Fruit fly (Drosophila melanogaster) whole organism, wandering third instar larva: ENCODE measurements around the gene CG5250.

Experiments
- CG32264 ChIP-seq: fragments of 200-800 bp; sonication (Bioruptor generic); optimal IDR thresholded peaks from 2 replicates; lab custom pipeline; 2016; ENCODE audit warnings: missing biosample characterization, missing genetic modification characterization
- CG9705 ChIP-seq: fragments of 200-800 bp; sonication (Bioruptor generic); optimal IDR thresholded peaks from 2 replicates; lab custom pipeline; 2018; ENCODE audit warnings: missing biosample characterization, mild to moderate bottlenecking, missing genetic modification characterization
- CrebA ChIP-seq: fragments of 200-800 bp; sonication (Bioruptor generic); optimal IDR thresholded peaks from 2 replicates; lab custom pipeline; 2016; ENCODE audit warnings: missing biosample characterization, mild to moderate bottlenecking, missing genetic modification characterization, borderline replicate concordance
- Dfd ChIP-seq: fragments of >200 bp; optimal IDR thresholded peaks from 2 replicates; lab custom pipeline; 2017; ENCODE audit warnings: missing biosample characterization, missing genetic modification characterization
- Dif ChIP-seq: fragments of 200-275, 200-300 bp; sonication (Bioruptor generic); optimal IDR thresholded peaks from 2 replicates; lab custom pipeline; 2018; ENCODE audit warnings: missing biosample characterization, missing genetic modification characterization; ENCODE audit not compliant: partially characterized antibody
- GATAd ChIP-seq: sonication (Bioruptor generic); optimal IDR thresholded peaks from 2 replicates; lab custom pipeline; 2016; ENCODE audit warnings: missing biosample characterization, missing genetic modification characterization
- HLH106 ChIP-seq: fragments of 200-800 bp; optimal IDR thresholded peaks from 3 replicates; lab custom pipeline; 2019; ENCODE audit warnings: missing biosample characterization, mild to moderate bottlenecking, missing genetic modification characterization, moderate library complexity
- Hnf4 ChIP-seq: fragments of 200-800 bp; sonication (Bioruptor generic); optimal IDR thresholded peaks from 2 replicates; lab custom pipeline; 2016; ENCODE audit warnings: missing biosample characterization, mild to moderate bottlenecking, missing genetic modification characterization
- Hr78 ChIP-seq: fragments of >200 bp; optimal IDR thresholded peaks from 2 replicates; lab custom pipeline; 2017; ENCODE audit warnings: missing biosample characterization, missing genetic modification characterization
- Hr83 ChIP-seq: fragments of 200-300 bp; sonication (Bioruptor generic); optimal IDR thresholded peaks from 2 replicates; lab custom pipeline; 2016; ENCODE audit warnings: missing biosample characterization, mild to moderate bottlenecking, missing genetic modification characterization, moderate library complexity; ENCODE audit not compliant: poor library complexity, severe bottlenecking
- Myc ChIP-seq: fragments of >200 bp; optimal IDR thresholded peaks from 2 replicates; lab custom pipeline; 2017
- OdsH ChIP-seq: fragments of 200-800 bp; sonication (Bioruptor generic); optimal IDR thresholded peaks from 2 replicates; lab custom pipeline; 2016; ENCODE audit warnings: missing biosample characterization, mild to moderate bottlenecking, missing genetic modification characterization
- Rel ChIP-seq, 2 experiments: fragments of 200-800 bp; sonication (Bioruptor generic) in 1 of 2; optimal IDR thresholded peaks; 2 replicates in 1 of 2; 3 replicates in 1 of 2; lab custom pipeline; 2016 to 2019; ENCODE audit warnings: mild to moderate bottlenecking in 2 of 2, missing biosample characterization in 2 of 2, missing genetic modification characterization in 2 of 2, moderate library complexity in 1 of 2
- Sp1 ChIP-seq: fragments of 200-800 bp; sonication (Bioruptor generic); optimal IDR thresholded peaks from 3 replicates; lab custom pipeline; 2019; ENCODE audit warnings: missing biosample characterization, mild to moderate bottlenecking, missing genetic modification characterization, moderate library complexity
- br ChIP-seq: fragments of 200-800 bp; sonication (Bioruptor generic); optimal IDR thresholded peaks from 2 replicates; lab custom pipeline; 2016; ENCODE audit warnings: missing biosample characterization, missing genetic modification characterization
- dl ChIP-seq, 2 experiments: fragments of 175-275, 200-275 bp in 1 of 2; fragments of 200-275 bp in 1 of 2; sonication (Bioruptor generic); optimal IDR thresholded peaks; lab custom pipeline; 2018; ENCODE audit warnings: mild to moderate bottlenecking in 2 of 2, missing biosample characterization in 2 of 2, missing genetic modification characterization in 2 of 2, moderate library complexity in 2 of 2; ENCODE audit not compliant: partially characterized antibody in 2 of 2, insufficient read depth in 1 of 2
- dmrt93B ChIP-seq: fragments of 200-800 bp; sonication (Bioruptor generic); optimal IDR thresholded peaks from 2 replicates; lab custom pipeline; 2018; ENCODE audit warnings: missing biosample characterization, mild to moderate bottlenecking, missing genetic modification characterization
- ey ChIP-seq: fragments of 200-800 bp; sonication (Bioruptor generic); optimal IDR thresholded peaks from 2 replicates; lab custom pipeline; 2016; ENCODE audit warnings: missing biosample characterization, missing genetic modification characterization
- foxo ChIP-seq, 2 experiments: fragments of 200-800 bp; sonication (Bioruptor generic); optimal IDR thresholded peaks; 2 replicates in 1 of 2; 3 replicates in 1 of 2; lab custom pipeline; 2016 to 2017; ENCODE audit warnings: missing biosample characterization in 2 of 2, missing genetic modification characterization in 2 of 2
- fru ChIP-seq: fragments of 200-800 bp; sonication (Bioruptor generic); optimal IDR thresholded peaks from 3 replicates; lab custom pipeline; 2016; ENCODE audit warnings: missing biosample characterization, mild to moderate bottlenecking, missing genetic modification characterization
- h ChIP-seq: fragments of 200-800 bp; sonication (Bioruptor generic); optimal IDR thresholded peaks from 3 replicates; lab custom pipeline; 2016; ENCODE audit warnings: missing biosample characterization, mild to moderate bottlenecking, missing genetic modification characterization
- jim ChIP-seq: fragments of 175-275, 200-325 bp; sonication (Bioruptor generic); optimal IDR thresholded peaks from 2 replicates; lab custom pipeline; 2016; ENCODE audit warnings: missing biosample characterization, mild to moderate bottlenecking, missing genetic modification characterization
- lola ChIP-seq: fragments of >200 bp; optimal IDR thresholded peaks from 2 replicates; lab custom pipeline; 2017; ENCODE audit warnings: missing biosample characterization, missing genetic modification characterization
- pan ChIP-seq: fragments of >200 bp; optimal IDR thresholded peaks from 2 replicates; lab custom pipeline; 2017
- psq ChIP-seq: fragments of 200-800 bp; sonication (Bioruptor generic); optimal IDR thresholded peaks from 3 replicates; lab custom pipeline; 2017; ENCODE audit warnings: missing biosample characterization, mild to moderate bottlenecking, missing genetic modification characterization, moderate library complexity
- rgr ChIP-seq: fragments of 200-800 bp; sonication (Bioruptor generic); optimal IDR thresholded peaks from 3 replicates; lab custom pipeline; 2016; ENCODE audit warnings: missing biosample characterization, mild to moderate bottlenecking, missing genetic modification characterization
- sage ChIP-seq: fragments of 200-800 bp; sonication (Bioruptor generic); optimal IDR thresholded peaks from 2 replicates; lab custom pipeline; 2016; ENCODE audit warnings: missing biosample characterization, mild to moderate bottlenecking, missing genetic modification characterization
- sv ChIP-seq: fragments of 200-800 bp; sonication (Bioruptor generic); optimal IDR thresholded peaks from 3 replicates; lab custom pipeline; 2016; ENCODE audit warnings: missing biosample characterization, missing genetic modification characterization
- tai ChIP-seq: sonication (Bioruptor generic); optimal IDR thresholded peaks from 2 replicates; lab custom pipeline; 2016; ENCODE audit warnings: missing biosample characterization, missing genetic modification characterization
- usp ChIP-seq: fragments of >200 bp; optimal IDR thresholded peaks from 2 replicates; lab custom pipeline; 2017; ENCODE audit warnings: missing biosample characterization, missing genetic modification characterization

CG5250 gene

DNA sequence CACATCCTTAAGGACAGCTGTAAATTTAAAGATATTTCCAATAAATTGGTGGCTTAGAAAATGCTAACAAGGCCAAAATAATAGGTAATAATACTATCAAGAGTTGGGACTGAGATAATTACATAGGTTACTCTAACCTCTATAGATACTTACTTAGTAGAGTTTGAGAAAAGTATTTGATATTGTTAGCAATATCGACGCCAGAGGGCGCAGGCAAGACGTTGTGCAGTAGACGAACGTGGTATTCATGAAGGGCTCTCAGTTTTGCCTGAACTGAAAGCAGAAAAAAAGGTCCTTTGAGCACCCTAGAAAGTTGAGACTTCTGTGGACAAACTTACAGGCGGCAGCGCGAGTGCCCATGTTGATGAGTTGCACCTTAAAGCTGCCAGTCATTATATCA, 16.3 kb upstream of the CG5250 start:
- TF ChIP-seq GATAd (no peak), tai (GFP tag; lab: Kevin White, UChicago) (no peak)

- TF ChIP-seq lola (GFP tag; lab: Kevin White, UChicago) = no peak
- no peak for TF ChIP-seq jim (GFP tag; lab: Kevin White, UChicago)
- no peak for TF ChIP-seq br (GFP tag; lab: Kevin White, UChicago)
- no peak for TF ChIP-seq GATAd
- no peak for TF ChIP-seq pan (lab: Kevin White, UChicago)
- no peak for TF ChIP-seq rgr (GFP tag; lab: Kevin White, UChicago)
- no peak for TF ChIP-seq OdsH (GFP tag; lab: Kevin White, UChicago)
- TF ChIP-seq ey (GFP tag; lab: Kevin White, UChicago) = no peak
- TF ChIP-seq dmrt93B (GFP tag; lab: Kevin White, UChicago) = no peak
- TF ChIP-seq HLH106 (tag; lab: Kevin White, UChicago) = no peak
- TF ChIP-seq sv (GFP tag; lab: Kevin White, UChicago) = no peak
- TF ChIP-seq Dif = no peak
- no peak for TF ChIP-seq Dfd (GFP tag; lab: Kevin White, UChicago)
- TF ChIP-seq CG32264 (GFP tag; lab: Kevin White, UChicago) = no peak
- no peak for TF ChIP-seq Hnf4 (GFP tag; lab: Kevin White, UChicago)
- TF ChIP-seq CrebA (GFP tag; lab: Kevin White, UChicago) = no peak
- TF ChIP-seq, all 38 proteins: peak for 0
Observed at dm6 chr3R:19238934-19239333, 9.9 kb upstream of the CG5250 start.

DNA sequence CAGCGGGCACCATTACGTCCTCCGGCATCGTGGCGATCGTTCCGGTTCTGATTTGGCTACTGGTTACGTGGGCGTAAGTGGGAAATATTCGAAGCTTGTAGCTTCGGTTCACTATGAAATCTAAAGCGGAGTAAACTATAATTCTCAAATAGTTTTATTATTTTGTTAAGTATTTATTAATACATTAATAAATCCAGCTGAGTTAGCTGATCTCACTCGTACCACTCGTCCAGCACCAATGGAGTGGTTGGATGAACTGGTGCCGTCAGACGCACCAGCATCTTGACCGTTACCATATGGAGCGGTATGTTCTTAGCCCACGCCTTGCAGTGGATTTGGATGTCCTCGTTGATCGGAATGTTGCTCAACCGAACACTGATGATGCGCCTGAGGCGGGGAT, 996 bp downstream of the CG5250 start, which contains the start of gene CG11703:
TSS of gene CG11703 (minus strand) at position 101 of the 400 bp plus-strand sequence.
- TF ChIP-seq dmrt93B (GFP tag; lab: Kevin White, UChicago) (no peak), Myc (lab: Kevin White, UChicago) (no peak), CrebA (GFP tag; lab: Kevin White, UChicago) (no peak), Sp1 (GFP tag; lab: Kevin White, UChicago) (no peak), sage (GFP tag; lab: Kevin White, UChicago) (no peak), GATAd (no peak), CG32264 (GFP tag; lab: Kevin White, UChicago) (no peak), ey (GFP tag; lab: Kevin White, UChicago) (no peak), Dif (no peak), CG9705 (GFP tag; lab: Kevin White, UChicago) (no peak), Hnf4 (GFP tag; lab: Kevin White, UChicago) (no peak), pan (lab: Kevin White, UChicago) (no peak), rgr (GFP tag; lab: Kevin White, UChicago) (no peak), dl (GFP tag; optimal IDR thresholded peaks at IDR 0.05; lab: Kevin White, UChicago; ENCODE audit: insufficient read depth in 1 of 2, partially characterized antibody in 2 of 2) (no peak), usp (no peak), Hr83 (GFP tag; lab: Kevin White, UChicago) (no peak)

DNA sequence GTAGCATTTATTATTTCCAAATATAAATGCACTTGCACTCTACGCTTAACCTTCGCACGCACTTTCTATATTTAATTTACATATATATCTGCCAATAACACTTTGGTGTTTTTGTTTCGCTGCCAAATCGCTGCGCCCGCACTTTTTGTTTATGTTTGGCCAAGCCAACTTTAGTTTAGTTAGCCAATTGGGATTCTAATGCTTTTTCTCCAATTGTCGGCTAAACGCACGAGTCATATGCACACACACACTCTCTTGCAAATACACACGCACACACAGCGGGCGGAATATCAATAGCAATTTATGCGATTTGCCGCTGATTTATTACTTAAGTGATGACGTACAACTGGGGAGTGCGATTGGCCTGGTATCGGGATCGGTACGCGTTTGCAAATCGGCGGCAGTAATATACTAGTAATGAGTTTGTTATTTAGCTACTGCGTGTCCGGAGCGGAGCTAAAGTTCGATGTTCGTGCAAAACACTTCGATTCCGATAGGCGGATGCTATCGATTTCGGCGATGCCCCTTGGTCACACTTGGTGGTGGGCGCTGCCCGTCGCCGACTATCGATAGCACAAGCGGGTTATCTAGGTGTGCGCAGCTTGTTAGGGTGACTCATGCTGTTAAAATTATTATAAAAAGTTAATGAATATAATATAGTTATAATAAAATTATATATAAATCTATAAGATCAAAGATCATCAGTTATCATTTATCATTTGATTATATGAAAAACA, 2.8 kb downstream of the CG5250 start, which contains the start of gene vib:
TSS of gene vib (minus strand) at position 515 of the 737 bp plus-strand sequence.
- no peak for TF ChIP-seq Rel (GFP tag; optimal IDR thresholded peaks at IDR 0.05; lab: Kevin White, UChicago)
- peak; percentile 38 for TF ChIP-seq Rel (tag; optimal IDR thresholded peaks at IDR 0.05; lab: Kevin White, UChicago)
- no peak for TF ChIP-seq Hr78 (GFP tag; lab: Kevin White, UChicago)
- TF ChIP-seq HLH106 (tag; lab: Kevin White, UChicago) = peak; percentile 56
- peak; percentile 80 for TF ChIP-seq fru (GFP tag; lab: Kevin White, UChicago)
- TF ChIP-seq foxo (GFP tag; optimal IDR thresholded peaks at IDR 0.05; lab: Kevin White, UChicago) = peak in 1 of 2 experiments; percentile 62
- no peak for TF ChIP-seq Myc (lab: Kevin White, UChicago)
- TF ChIP-seq br (GFP tag; lab: Kevin White, UChicago) = peak; percentile 45
- peak; percentile 27 for TF ChIP-seq sv (GFP tag; lab: Kevin White, UChicago)
- no peak for TF ChIP-seq tai (GFP tag; lab: Kevin White, UChicago)
- peak; percentile 5 for TF ChIP-seq Hr83 (GFP tag; lab: Kevin White, UChicago)
- peak; percentile 39 for TF ChIP-seq h (GFP tag; lab: Kevin White, UChicago)
- TF ChIP-seq sage (GFP tag; lab: Kevin White, UChicago) = peak; percentile 15
- peak; percentile 12 for TF ChIP-seq CG9705 (GFP tag; lab: Kevin White, UChicago)
- peak; percentile 16 for TF ChIP-seq rgr (GFP tag; lab: Kevin White, UChicago)
- peak; percentile 26 for TF ChIP-seq psq (GFP tag; lab: Kevin White, UChicago)
- peak; percentile 56 for TF ChIP-seq Sp1 (GFP tag; lab: Kevin White, UChicago)
- TF ChIP-seq Dif = no peak
